Worm (Caenorhabditis elegans): ENCODE results near the gene mms-19.

DNA sequence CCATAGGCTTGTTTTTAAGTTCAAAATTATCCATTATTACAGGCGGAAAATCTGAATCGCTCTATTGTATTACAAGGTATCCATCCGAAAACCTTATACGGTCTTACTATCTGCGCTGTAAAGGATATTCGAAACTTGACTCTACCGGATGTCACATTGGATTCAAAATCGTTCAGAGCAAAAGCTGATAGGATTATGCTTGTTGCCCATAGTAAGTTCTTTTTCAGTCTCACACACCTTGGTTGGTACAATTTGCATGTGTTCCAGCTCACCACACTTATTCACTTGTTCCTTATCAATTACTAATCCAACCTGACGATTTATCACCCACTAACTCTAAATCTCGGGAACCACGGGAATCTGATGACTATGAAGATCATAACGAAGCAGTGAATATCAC lies 13.5 kb downstream of the mms-19 start:
- TF ChIP-seq ztf-25 (GFP tag; IDR thresholded peaks at IDR 0.05): no peak
- no peak for TF ChIP-seq madf-6 (GFP tag; IDR thresholded peaks at IDR 0.05)
- TF ChIP-seq mes-4 (tag; optimal IDR thresholded peaks at IDR 0.05): no peak
- TF ChIP-seq Y53F4B.3 (GFP tag; IDR thresholded peaks at IDR 0.05): no peak
- no peak for TF ChIP-seq nfya-1 (tag; optimal IDR thresholded peaks at IDR 0.05; ENCODE audit: borderline replicate concordance, insufficient read depth)
- no peak for TF ChIP-seq pha-4 (tag; optimal IDR thresholded peaks at IDR 0.05)
- no peak for TF ChIP-seq mel-28 (tag; optimal IDR thresholded peaks at IDR 0.05; ENCODE audit: borderline replicate concordance)
- no peak for TF ChIP-seq hsf-1 (GFP tag; IDR thresholded peaks at IDR 0.05)
- TF ChIP-seq aptf-2 (GFP tag; conservative IDR thresholded peaks at IDR 0.05): no peak

Measured in whole organism, young adult.